Fruit fly (Drosophila melanogaster) whole organism, embryonic: Measurements from ENCODE around the gene CG12773.

Experiments used
- Bdp1 ChIP-seq: fragments of 200-800 bp; sonication (Bioruptor generic); optimal IDR thresholded peaks from 3 replicates; lab custom pipeline; 2016; ENCODE audit warnings: missing biosample characterization, missing genetic modification characterization
- CG10147 ChIP-seq: fragments of 200-800 bp; sonication (Bioruptor generic); optimal IDR thresholded peaks from 2 replicates; lab custom pipeline; 2019; ENCODE audit warnings: missing biosample characterization, mild to moderate bottlenecking, missing genetic modification characterization, moderate library complexity
- CG1024 ChIP-seq: fragments of 200-800 bp; sonication (Bioruptor generic); IDR thresholded peaks from 2 replicates; pipeline ENCODE4 v1.3.6; 2022; ENCODE audit warnings: missing biosample characterization, missing genetic modification characterization
- CG10366 ChIP-seq: fragments of 200-800 bp; sonication (Bioruptor generic); IDR thresholded peaks from 2 replicates; pipeline ENCODE4 v1.3.6; 2022; ENCODE audit warnings: missing biosample characterization, missing genetic modification characterization
- CG10543 ChIP-seq: fragments of 200-800 bp; sonication (Bioruptor generic); optimal IDR thresholded peaks from 3 replicates; lab custom pipeline; 2017; ENCODE audit warnings: missing biosample characterization, mild to moderate bottlenecking, missing genetic modification characterization, moderate library complexity
- CG11398 ChIP-seq: fragments of 200-800 bp; sonication (Bioruptor generic); optimal IDR thresholded peaks from 2 replicates; lab custom pipeline; 2016; ENCODE audit warnings: missing biosample characterization, missing genetic modification characterization
- CG11560 ChIP-seq: fragments of 200-800 bp; sonication (Bioruptor generic); IDR thresholded peaks from 3 replicates; pipeline ENCODE4 v1.3.6; 2022; ENCODE audit warnings: missing biosample characterization, missing genetic modification characterization
- CG13624 ChIP-seq: fragments of 200-800 bp; sonication (Bioruptor generic); optimal IDR thresholded peaks from 2 replicates; lab custom pipeline; 2016; ENCODE audit warnings: missing biosample characterization, missing genetic modification characterization
- CG13775 ChIP-seq: fragments of 200-800 bp; sonication (Bioruptor generic); optimal IDR thresholded peaks from 3 replicates; lab custom pipeline; 2017; ENCODE audit warnings: missing biosample characterization, mild to moderate bottlenecking, missing genetic modification characterization
- CG16813 ChIP-seq: fragments of 200-800 bp; sonication (Bioruptor generic); IDR thresholded peaks from 3 replicates; pipeline ENCODE4 v1.3.6; 2022; ENCODE audit warnings: missing biosample characterization, missing genetic modification characterization; ENCODE audit not compliant: partially characterized antibody
- CG16863 ChIP-seq: fragments of 200-800 bp; sonication (Bioruptor generic); optimal IDR thresholded peaks from 3 replicates; lab custom pipeline; 2016; ENCODE audit warnings: missing biosample characterization, missing genetic modification characterization
- CG2120 ChIP-seq: fragments of 200-800 bp; sonication (Bioruptor generic); optimal IDR thresholded peaks from 3 replicates; lab custom pipeline; 2016; ENCODE audit warnings: missing biosample characterization, missing genetic modification characterization
- CG33213 ChIP-seq: fragments of 200-800 bp; sonication (Bioruptor generic); optimal IDR thresholded peaks from 3 replicates; lab custom pipeline; 2016; ENCODE audit warnings: missing biosample characterization, missing genetic modification characterization
- CG3838 ChIP-seq: fragments of 200-800 bp; sonication (Bioruptor generic); optimal IDR thresholded peaks from 3 replicates; lab custom pipeline; 2016; ENCODE audit warnings: missing biosample characterization, missing genetic modification characterization
- CG4617 ChIP-seq: fragments of 200-800 bp; sonication (Bioruptor generic); optimal IDR thresholded peaks from 3 replicates; lab custom pipeline; 2016; ENCODE audit warnings: missing biosample characterization, missing genetic modification characterization, borderline replicate concordance
- CG5245 ChIP-seq: fragments of 200-800 bp; sonication (Bioruptor generic); optimal IDR thresholded peaks from 3 replicates; lab custom pipeline; 2016; ENCODE audit warnings: missing biosample characterization, missing genetic modification characterization
- CG7271 ChIP-seq: fragments of 200-800 bp; sonication (Bioruptor generic); optimal IDR thresholded peaks from 2 replicates; lab custom pipeline; 2018; ENCODE audit warnings: missing biosample characterization, mild to moderate bottlenecking, missing genetic modification characterization, moderate library complexity
- CG7745 ChIP-seq: fragments of 200-800 bp; sonication (Bioruptor generic); optimal IDR thresholded peaks from 2 replicates; lab custom pipeline; 2018; ENCODE audit warnings: missing biosample characterization, mild to moderate bottlenecking, missing genetic modification characterization, moderate library complexity
- CG7928 ChIP-seq: fragments of 200-800 bp; sonication (Bioruptor generic); optimal IDR thresholded peaks from 2 replicates; lab custom pipeline; 2017; ENCODE audit warnings: missing biosample characterization, mild to moderate bottlenecking, missing genetic modification characterization
- CG8388 ChIP-seq: fragments of 200-800 bp; sonication (Bioruptor generic); optimal IDR thresholded peaks from 2 replicates; lab custom pipeline; 2019; ENCODE audit warnings: missing biosample characterization, mild to moderate bottlenecking, missing genetic modification characterization, moderate library complexity
- CkIIα-i1 ChIP-seq: fragments of 200-800 bp; sonication (Bioruptor generic); IDR thresholded peaks from 2 replicates; pipeline ENCODE4 v1.3.6; 2022; ENCODE audit warnings: missing biosample characterization, missing genetic modification characterization
- Deaf1 ChIP-seq: fragments of 200-800 bp; optimal IDR thresholded peaks from 3 replicates; lab custom pipeline; 2019; ENCODE audit warnings: missing biosample characterization, mild to moderate bottlenecking, missing genetic modification characterization, moderate library complexity
- Drgx ChIP-seq: fragments of 200-800 bp; sonication (Bioruptor generic); IDR thresholded peaks from 2 replicates; pipeline ENCODE4 v1.3.6; 2022; ENCODE audit warnings: missing biosample characterization, missing genetic modification characterization
- E2f2 ChIP-seq: fragments of 200-800 bp; sonication (Bioruptor generic); IDR thresholded peaks from 2 replicates; pipeline ENCODE4 v1.3.6; 2022; ENCODE audit warnings: missing biosample characterization, missing genetic modification characterization
- Lim3 ChIP-seq: fragments of 200-800 bp; sonication (Bioruptor generic); IDR thresholded peaks from 2 replicates; pipeline ENCODE4 v1.3.6; 2022; ENCODE audit warnings: missing biosample characterization, missing genetic modification characterization
- Myb ChIP-seq: fragments of 200-800 bp; sonication (Bioruptor generic); optimal IDR thresholded peaks from 2 replicates; lab custom pipeline; 2016; ENCODE audit warnings: missing biosample characterization, missing genetic modification characterization
- Opbp ChIP-seq: fragments of 200-800 bp; sonication (Bioruptor generic); IDR thresholded peaks from 3 replicates; pipeline ENCODE4 v1.3.6; 2022; ENCODE audit warnings: missing biosample characterization, missing genetic modification characterization; ENCODE audit not compliant: partially characterized antibody
- Pdp1 ChIP-seq, 2 experiments: fragments of 200-800 bp; sonication (Bioruptor generic); optimal IDR thresholded peaks; 3 replicates each; lab custom pipeline; 2016; ENCODE audit warnings: missing biosample characterization in 2 of 2, missing genetic modification characterization in 2 of 2, mild to moderate bottlenecking in 1 of 2, moderate library complexity in 1 of 2
- Scr ChIP-seq: fragments of 200-800 bp; sonication (Bioruptor generic); IDR thresholded peaks from 2 replicates; pipeline ENCODE4 v1.3.6; 2022; ENCODE audit warnings: missing biosample characterization, missing genetic modification characterization; ENCODE audit not compliant: partially characterized antibody
- TFAM ChIP-seq: fragments of 200-800 bp; sonication (Bioruptor generic); optimal IDR thresholded peaks from 2 replicates; lab custom pipeline; 2017; ENCODE audit warnings: missing biosample characterization, missing genetic modification characterization, inconsistent platforms
- ac ChIP-seq: fragments of 200-800 bp; sonication (Bioruptor generic); optimal IDR thresholded peaks from 3 replicates; lab custom pipeline; 2017; ENCODE audit warnings: missing biosample characterization, mild to moderate bottlenecking, missing genetic modification characterization
- chm ChIP-seq: fragments of 200-800 bp; sonication (Bioruptor generic); IDR thresholded peaks from 2 replicates; pipeline ENCODE4 v1.3.6; 2022; ENCODE audit warnings: missing biosample characterization, missing genetic modification characterization
- dpn ChIP-seq, 2 experiments: fragments of 200-800 bp; sonication (Bioruptor generic); optimal IDR thresholded peaks; 3 replicates each; lab custom pipeline; 2016; ENCODE audit warnings: missing biosample characterization in 2 of 2, missing genetic modification characterization in 2 of 2
- ems ChIP-seq: fragments of 200-800 bp; sonication (Bioruptor generic); optimal IDR thresholded peaks from 3 replicates; lab custom pipeline; 2016; ENCODE audit warnings: missing biosample characterization, missing genetic modification characterization
- fd64A ChIP-seq: fragments of 200-800 bp; sonication (Bioruptor generic); optimal IDR thresholded peaks from 3 replicates; lab custom pipeline; 2018; ENCODE audit warnings: missing biosample characterization, mild to moderate bottlenecking, missing genetic modification characterization
- ftz-f1 ChIP-seq: fragments of 200-800 bp; sonication (Bioruptor generic); optimal IDR thresholded peaks from 2 replicates; lab custom pipeline; 2016; ENCODE audit warnings: missing biosample characterization, missing genetic modification characterization
- gro ChIP-seq: fragments of 200-800 bp; sonication (Bioruptor generic); optimal IDR thresholded peaks from 2 replicates; lab custom pipeline; 2016; ENCODE audit warnings: missing biosample characterization, missing genetic modification characterization
- ind ChIP-seq: fragments of 200-800 bp; sonication (Bioruptor generic); optimal IDR thresholded peaks from 3 replicates; lab custom pipeline; 2016; ENCODE audit warnings: missing biosample characterization, missing genetic modification characterization
- kay ChIP-seq: fragments of 200-800 bp; sonication (Bioruptor generic); optimal IDR thresholded peaks from 2 replicates; lab custom pipeline; 2016; ENCODE audit warnings: missing biosample characterization, missing genetic modification characterization
- lab ChIP-seq: fragments of 200-800 bp; sonication (Bioruptor generic); optimal IDR thresholded peaks from 3 replicates; lab custom pipeline; 2017; ENCODE audit warnings: missing biosample characterization, missing genetic modification characterization, mild to moderate bottlenecking, moderate library complexity, missing genetic modification reagents
- mam ChIP-seq: fragments of 200-800 bp; sonication (Bioruptor generic); optimal IDR thresholded peaks from 3 replicates; lab custom pipeline; 2016; ENCODE audit warnings: missing biosample characterization, missing genetic modification characterization
- mirr ChIP-seq: fragments of 200-800 bp; sonication (Bioruptor generic); optimal IDR thresholded peaks from 3 replicates; lab custom pipeline; 2018; ENCODE audit warnings: missing biosample characterization, mild to moderate bottlenecking, missing genetic modification characterization
- nom ChIP-seq: fragments of 200-800 bp; sonication (Bioruptor generic); optimal IDR thresholded peaks from 2 replicates; lab custom pipeline; 2017; ENCODE audit warnings: missing biosample characterization, missing genetic modification characterization, mild to moderate bottlenecking, moderate library complexity, missing genetic modification reagents
- otp ChIP-seq: fragments of 200-800 bp; sonication (Bioruptor generic); IDR thresholded peaks from 3 replicates; pipeline ENCODE4, ENCODE4 v1.3.6; 2022; ENCODE audit warnings: missing biosample characterization, missing genetic modification characterization
- pan ChIP-seq, 4 experiments: fragments of >200 bp in 3 of 4; fragments of 200-800 bp in 1 of 4; sonication (Bioruptor generic) in 1 of 4; optimal IDR thresholded peaks in 3 of 4; IDR thresholded peaks in 1 of 4; 2 replicates each; pipeline versions ENCODE4 v1.3.6 to Lab custom; 2017 to 2022; ENCODE audit warnings: missing biosample characterization in 2 of 4, missing genetic modification characterization in 2 of 4, mixed read lengths in 1 of 4
- repo ChIP-seq: fragments of 200-800 bp; sonication (Bioruptor generic); optimal IDR thresholded peaks from 2 replicates; lab custom pipeline; 2016; ENCODE audit warnings: missing biosample characterization, missing genetic modification characterization
- stc ChIP-seq: fragments of 200-800 bp; sonication (Bioruptor generic); IDR thresholded peaks from 2 replicates; pipeline ENCODE4 v1.3.6; 2022; ENCODE audit warnings: missing biosample characterization, missing genetic modification characterization
- trem ChIP-seq: fragments of 200-800 bp; optimal IDR thresholded peaks from 3 replicates; lab custom pipeline; 2019; ENCODE audit warnings: missing biosample characterization, mild to moderate bottlenecking, missing genetic modification characterization, moderate library complexity
- trh ChIP-seq: fragments of 200-800 bp; sonication (Bioruptor generic); optimal IDR thresholded peaks from 2 replicates; lab custom pipeline; 2016; ENCODE audit warnings: missing biosample characterization, missing genetic modification characterization

CG12773 gene

dm6 chrX:1380350-1381060, 26.7 kb upstream of the CG12773 start, which contains the start of the genes CG3719 and CG32813 (continued):
- peak; percentile 54 for TF ChIP-seq mam (GFP tag; lab: Kevin White, UChicago)
- peak; percentile 45; the same call in 1 of the 2 replicates for TF ChIP-seq chm
- TF ChIP-seq CG8388 (GFP tag; lab: Kevin White, UChicago), result no peak
- TF ChIP-seq trem, result peak; percentile 39
- TF ChIP-seq CG16863 (GFP tag; lab: Kevin White, UChicago), result peak; percentile 8
- no peak for TF ChIP-seq trh (GFP tag; lab: Kevin White, UChicago)
- TF ChIP-seq TFAM (GFP tag; lab: Kevin White, UChicago), result no peak
- peak; percentile 30 for TF ChIP-seq CG33213 (GFP tag; lab: Kevin White, UChicago)
- TF ChIP-seq CG7928 (GFP tag; lab: Kevin White, UChicago), result peak; percentile 12
- no peak for TF ChIP-seq Scr (GFP tag; lab: Robert Waterston, UW)
- peak; percentile 87 for TF ChIP-seq E2f2 (GFP tag; lab: Robert Waterston, UW)
- peak; percentile 29 for TF ChIP-seq kay (GFP tag; lab: Kevin White, UChicago)
- no peak for TF ChIP-seq CG11398 (GFP tag; lab: Kevin White, UChicago)
- TF ChIP-seq repo (GFP tag; lab: Kevin White, UChicago), result no peak
- peak; percentile 36 for TF ChIP-seq Deaf1 (tag; lab: Kevin White, UChicago)
- no peak for TF ChIP-seq CkIIα-i1 (GFP tag; lab: Robert Waterston, UW)
- no peak for TF ChIP-seq otp (GFP tag; lab: Robert Waterston, UW)
- TF ChIP-seq mirr (GFP tag; lab: Kevin White, UChicago), result peak; percentile 10
- 0 out of 2 replicates have a peak, but pooled peaks have one; percentile 8 for TF ChIP-seq Drgx (GFP tag; lab: Robert Waterston, UW)
- no peak for TF ChIP-seq stc (GFP tag; lab: Robert Waterston, UW)
- TF ChIP-seq ems (GFP tag; lab: Kevin White, UChicago), result peak; percentile 42
- TF ChIP-seq CG10543 (GFP tag; lab: Kevin White, UChicago), result peak; percentile 60
- TF ChIP-seq lab, result no peak
- TF ChIP-seq CG11560 (tag; lab: Robert Waterston, UW), result no peak
- no peak for TF ChIP-seq Lim3 (GFP tag; lab: Robert Waterston, UW)
- TF ChIP-seq Opbp (GFP tag; lab: Robert Waterston, UW), result 0 out of 3 replicates have a peak, but pooled peaks have one; percentile 22
- peak; percentile 39 for TF ChIP-seq Bdp1 (GFP tag; lab: Kevin White, UChicago)
- TF ChIP-seq ftz-f1 (GFP tag; lab: Kevin White, UChicago), result no peak
- no peak for TF ChIP-seq CG7271 (tag; lab: Kevin White, UChicago)
- 0 out of 3 replicates have a peak, but pooled peaks have one; percentile 28 for TF ChIP-seq CG16813 (GFP tag; lab: Robert Waterston, UW)
- TF ChIP-seq ind, result peak; percentile 49
- TF ChIP-seq dpn (GFP tag; optimal IDR thresholded peaks at IDR 0.05; lab: Kevin White, UChicago), result peak; percentile 23 to 44
- TF ChIP-seq CG5245, result peak; percentile 26
- TF ChIP-seq gro (GFP tag; lab: Kevin White, UChicago), result peak; percentile 32
- peak; percentile 64 for TF ChIP-seq Myb
- TF ChIP-seq CG13624, result peak; percentile 57
- peak; percentile 25 for TF ChIP-seq CG13775 (GFP tag; lab: Kevin White, UChicago)
- TF ChIP-seq fd64A (GFP tag; lab: Kevin White, UChicago), result no peak
- TF ChIP-seq CG10147 (GFP tag; lab: Kevin White, UChicago), result no peak
- TF ChIP-seq CG7745, result no peak
- TF ChIP-seq ac (GFP tag; lab: Kevin White, UChicago), result no peak
- peak; percentile 72 for TF ChIP-seq CG2120 (GFP tag; lab: Kevin White, UChicago)
- TF ChIP-seq CG4617 (GFP tag; lab: Kevin White, UChicago), result peak; percentile 71
- no peak for TF ChIP-seq pan (optimal IDR thresholded peaks at IDR 0.05; lab: Kevin White, UChicago)
- TF ChIP-seq pan (GFP tag; optimal IDR thresholded peaks at IDR 0.05 in 1 of 2, IDR thresholded peaks at IDR 0.05 in 1 of 2), result no peak
- TF ChIP-seq CG3838 (GFP tag; lab: Kevin White, UChicago), result peak; percentile 67
- peak; percentile 41 for TF ChIP-seq CG10366 (GFP tag; lab: Robert Waterston, UW)
- TF ChIP-seq Pdp1 (GFP tag; optimal IDR thresholded peaks at IDR 0.05; lab: Kevin White, UChicago), result peak; percentile 15 to 19
- no peak for TF ChIP-seq nom
- no peak for TF ChIP-seq CG1024
